Fruit fly (Drosophila melanogaster): ENCODE results near the gene Ip259.

dm6 chr2L:10442048-10442790 is 34.1 kb downstream of the Ip259 start, which contains the start of gene loh:
- TF ChIP-seq CG3838 (GFP tag; optimal IDR thresholded peaks at IDR 0.05) (no peak), ham (GFP tag; IDR thresholded peaks at IDR 0.05) (no peak), CG3281 (GFP tag; optimal IDR thresholded peaks at IDR 0.05) (peak; percentile 50), Nf-YB (GFP tag; optimal IDR thresholded peaks at IDR 0.05) (peak; percentile 49), CG8089 (GFP tag; optimal IDR thresholded peaks at IDR 0.05) (no peak), CG11456 (GFP tag; IDR thresholded peaks at IDR 0.05) (no peak), CG18764 (GFP tag; optimal IDR thresholded peaks at IDR 0.05) (no peak), CG34224 (GFP tag; IDR thresholded peaks at IDR 0.05; ENCODE audit: partially characterized antibody) (no peak), Sox102F (GFP tag; optimal IDR thresholded peaks at IDR 0.05) (no peak), nerfin-1 (tag; optimal IDR thresholded peaks at IDR 0.05) (no peak), CG9876 (GFP tag; optimal IDR thresholded peaks at IDR 0.05) (no peak), CG31224 (GFP tag; IDR thresholded peaks at IDR 0.05) (no peak)
